Worm (Caenorhabditis elegans) whole organism, late embryonic: ENCODE measurements around the gene T13C5.10.
A peak's percentile ranks its signal among the peaks of the same experiment; 100 is the strongest.

Experiments
- C08G9.2 ChIP-seq: sonication (generic microtip); optimal IDR thresholded peaks from 2 replicates; lab custom pipeline; 2016; ENCODE audit warnings: mild to moderate bottlenecking, missing genetic modification characterization, moderate library complexity, missing compliant biosample characterization
- C38D4.7 ChIP-seq: fragments of 200-800 bp; sonication (Bioruptor generic); optimal IDR thresholded peaks from 2 replicates; lab custom pipeline; 2018; ENCODE audit warnings: mild to moderate bottlenecking, missing genetic modification characterization, moderate library complexity, missing compliant biosample characterization
- F13H6.1 ChIP-seq: sonication (generic microtip); optimal IDR thresholded peaks from 2 replicates; lab custom pipeline; 2016; ENCODE audit warnings: missing genetic modification characterization, missing compliant biosample characterization
- K02D7.2 ChIP-seq: sonication (generic microtip); optimal IDR thresholded peaks from 2 replicates; lab custom pipeline; 2017; ENCODE audit warnings: mild to moderate bottlenecking, missing genetic modification characterization, missing compliant biosample characterization
- T23F11.4 ChIP-seq: fragments of 200-800 bp; sonication (Bioruptor generic); optimal IDR thresholded peaks from 2 replicates; lab custom pipeline; 2018; ENCODE audit warnings: mild to moderate bottlenecking, missing genetic modification characterization, missing compliant biosample characterization
- ceh-2 ChIP-seq: sonication (generic microtip); optimal IDR thresholded peaks from 2 replicates; lab custom pipeline; 2016; ENCODE audit warnings: missing genotype, missing genetic modification characterization, missing compliant biosample characterization
- ceh-24 ChIP-seq: sonication (generic microtip); optimal IDR thresholded peaks from 2 replicates; lab custom pipeline; 2016; ENCODE audit warnings: mild to moderate bottlenecking, missing genetic modification characterization, missing compliant biosample characterization
- ceh-31 ChIP-seq: sonication (generic microtip); optimal IDR thresholded peaks from 2 replicates; lab custom pipeline; 2016; ENCODE audit warnings: missing genetic modification characterization, missing compliant biosample characterization
- ceh-48 ChIP-seq: sonication (generic microtip); optimal IDR thresholded peaks from 2 replicates; lab custom pipeline; 2016; ENCODE audit warnings: missing genetic modification characterization, inconsistent platforms, missing compliant biosample characterization
- ceh-6 ChIP-seq: fragments of 200-800 bp; sonication (Bioruptor generic); optimal IDR thresholded peaks from 2 replicates; lab custom pipeline; 2018; ENCODE audit warnings: mild to moderate bottlenecking, missing genetic modification characterization, missing compliant biosample characterization
- che-1 ChIP-seq: sonication (generic microtip); optimal IDR thresholded peaks from 2 replicates; lab custom pipeline; 2016; ENCODE audit warnings: mild to moderate bottlenecking, missing genetic modification characterization, missing compliant biosample characterization
- elt-4 ChIP-seq: sonication (generic microtip); optimal IDR thresholded peaks from 2 replicates; lab custom pipeline; 2016; ENCODE audit warnings: missing genetic modification characterization, missing compliant biosample characterization
- ets-4 ChIP-seq: sonication (generic microtip); optimal IDR thresholded peaks from 2 replicates; lab custom pipeline; 2016; ENCODE audit warnings: missing genetic modification characterization, missing compliant biosample characterization
- eyg-1 ChIP-seq: sonication (generic microtip); optimal IDR thresholded peaks from 2 replicates; lab custom pipeline; 2016; ENCODE audit warnings: missing genotype, missing genetic modification characterization, missing compliant biosample characterization
- fkh-6 ChIP-seq: sonication (generic microtip); optimal IDR thresholded peaks from 2 replicates; lab custom pipeline; 2016; ENCODE audit warnings: missing genetic modification characterization, missing compliant biosample characterization
- hlh-13 ChIP-seq: fragments of 200-800 bp; sonication (Bioruptor generic); optimal IDR thresholded peaks from 2 replicates; lab custom pipeline; 2018; ENCODE audit warnings: mild to moderate bottlenecking, missing genetic modification characterization, missing compliant biosample characterization
- hlh-30 ChIP-seq: sonication (generic microtip); optimal IDR thresholded peaks from 2 replicates; lab custom pipeline; 2017; ENCODE audit warnings: antibody characterized with exemption, missing genetic modification characterization, missing compliant biosample characterization; ENCODE audit not compliant: insufficient read depth
- hlh-8 ChIP-seq: sonication (generic microtip); optimal IDR thresholded peaks from 2 replicates; lab custom pipeline; 2016; ENCODE audit warnings: missing genotype, missing genetic modification characterization, missing compliant biosample characterization
- lin-11 ChIP-seq: fragments of 200-800 bp; sonication (Bioruptor generic); optimal IDR thresholded peaks from 2 replicates; lab custom pipeline; 2018; ENCODE audit warnings: mild to moderate bottlenecking, missing genetic modification characterization, missing compliant biosample characterization
- madf-2 ChIP-seq: sonication (generic microtip); optimal IDR thresholded peaks from 2 replicates; lab custom pipeline; 2017; ENCODE audit warnings: missing genetic modification characterization, missing compliant biosample characterization
- nhr-232 ChIP-seq: sonication (generic microtip); optimal IDR thresholded peaks from 2 replicates; lab custom pipeline; 2016; ENCODE audit warnings: missing genetic modification characterization, missing compliant biosample characterization
- npax-4 ChIP-seq: sonication (generic microtip); optimal IDR thresholded peaks from 2 replicates; lab custom pipeline; 2016; ENCODE audit warnings: missing genetic modification characterization, missing compliant biosample characterization
- odd-2 ChIP-seq: sonication (generic microtip); optimal IDR thresholded peaks from 2 replicates; lab custom pipeline; 2017; ENCODE audit warnings: antibody characterized with exemption, mild to moderate bottlenecking, missing genetic modification characterization, missing compliant biosample characterization
- pag-3 ChIP-seq: sonication (generic microtip); optimal IDR thresholded peaks from 2 replicates; lab custom pipeline; 2016; ENCODE audit warnings: missing compliant biosample characterization, missing genetic modification characterization, borderline replicate concordance
- pat-9 ChIP-seq: fragments of 200-800 bp; sonication (Bioruptor generic); optimal IDR thresholded peaks from 2 replicates; lab custom pipeline; 2018; ENCODE audit warnings: mild to moderate bottlenecking, missing genetic modification characterization, moderate library complexity, missing compliant biosample characterization
- pha-2 ChIP-seq: sonication (generic microtip); optimal IDR thresholded peaks from 2 replicates; lab custom pipeline; 2017; ENCODE audit warnings: mild to moderate bottlenecking, missing genetic modification characterization, missing compliant biosample characterization
- pha-4 ChIP-seq: fragments of 150-350 bp; optimal IDR thresholded peaks from 2 replicates; lab custom pipeline; 2018; ENCODE audit warnings: missing biosample characterization, missing genetic modification reagents, missing genetic modification characterization
- pqm-1 ChIP-seq: sonication (generic microtip); optimal IDR thresholded peaks from 2 replicates; lab custom pipeline; 2016; ENCODE audit warnings: missing genetic modification characterization, missing compliant biosample characterization
- sox-2 ChIP-seq: fragments of 200-800 bp; sonication (Bioruptor generic); IDR thresholded peaks from 2 replicates; pipeline ENCODE4 v1.3.6; 2022; ENCODE audit warnings: missing genetic modification reagents, missing genetic modification characterization, missing compliant biosample characterization
- tbx-7 ChIP-seq: sonication (generic microtip); optimal IDR thresholded peaks from 2 replicates; lab custom pipeline; 2016; ENCODE audit warnings: missing genotype, missing genetic modification characterization, missing compliant biosample characterization
- ttx-3 ChIP-seq: sonication (generic microtip); optimal IDR thresholded peaks from 2 replicates; lab custom pipeline; 2016; ENCODE audit warnings: missing genetic modification reagents, missing genetic modification characterization, missing compliant biosample characterization
- unc-3 ChIP-seq, 2 experiments: fragments of 200-800 bp in 1 of 2; sonication (Bioruptor generic) in 1 of 2; sonication (generic microtip) in 1 of 2; conservative IDR thresholded peaks in 1 of 2; optimal IDR thresholded peaks in 1 of 2; 2 replicates each; pipeline versions ENCODE4 v1.3.6 to Lab custom; 2016 to 2022; ENCODE audit warnings: missing compliant biosample characterization in 2 of 2, missing genetic modification characterization in 2 of 2, missing genetic modification reagents in 1 of 2
- unc-42 ChIP-seq: sonication (generic microtip); optimal IDR thresholded peaks from 2 replicates; lab custom pipeline; 2016; ENCODE audit warnings: missing genotype, missing genetic modification characterization, missing compliant biosample characterization
- zip-5 ChIP-seq: sonication (generic microtip); optimal IDR thresholded peaks from 2 replicates; lab custom pipeline; 2016; ENCODE audit warnings: missing genetic modification characterization, missing compliant biosample characterization
- ztf-16 ChIP-seq: sonication (generic microtip); optimal IDR thresholded peaks from 2 replicates; lab custom pipeline; 2017; ENCODE audit warnings: missing genetic modification characterization, missing compliant biosample characterization

Gene T13C5.10

DNA sequence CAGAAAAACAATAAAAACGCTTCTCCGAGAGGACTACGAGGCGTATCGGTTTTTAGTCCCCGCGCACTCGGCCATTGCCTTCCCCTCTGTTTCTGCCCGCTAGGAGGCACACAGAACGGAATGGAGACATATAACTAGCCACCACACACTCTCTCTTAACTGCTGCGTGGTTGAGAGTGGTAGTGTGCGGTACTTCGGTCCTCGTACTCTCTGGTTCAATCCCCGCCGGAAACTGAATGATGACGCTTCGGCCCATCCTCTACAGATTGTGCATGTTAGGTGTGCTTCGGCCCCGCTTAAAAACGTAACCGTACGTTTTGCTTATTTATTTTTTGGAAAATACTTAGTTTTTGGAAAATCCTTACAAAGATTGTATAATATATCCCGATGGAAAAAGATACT is 19.7 kb downstream of the T13C5.10 start, which contains the start of gene T13C5.6 (continued):
- TF ChIP-seq pag-3 (tag; lab: Kevin White, UChicago) (peak; percentile 96), hlh-8 (tag; lab: Kevin White, UChicago) (peak; percentile 97), ets-4 (tag; lab: Kevin White, UChicago) (peak; percentile 96), unc-3 (GFP tag; conservative IDR thresholded peaks at IDR 0.05; lab: Robert Waterston, UW) (peak; percentile 98), unc-3 (tag; optimal IDR thresholded peaks at IDR 0.05; lab: Kevin White, UChicago) (peak; percentile 95), nhr-232 (tag; lab: Kevin White, UChicago) (peak; percentile 96), T23F11.4 (GFP tag; lab: Kevin White, UChicago) (peak; percentile 97), pha-2 (tag; lab: Kevin White, UChicago) (peak; percentile 95), pat-9 (tag; lab: Kevin White, UChicago) (peak; percentile 98), che-1 (tag; lab: Kevin White, UChicago) (peak; percentile 95), ceh-24 (tag; lab: Kevin White, UChicago) (peak; percentile 96), hlh-30 (tag; lab: Kevin White, UChicago) (peak; percentile 62), ztf-16 (peak; percentile 98), ceh-31 (tag; lab: Kevin White, UChicago) (peak; percentile 97), eyg-1 (tag; lab: Kevin White, UChicago) (peak; percentile 97), C08G9.2 (tag; lab: Kevin White, UChicago) (peak; percentile 95), sox-2 (GFP tag; lab: Robert Waterston, UW) (peak; percentile 96), madf-2 (tag; lab: Kevin White, UChicago) (peak; percentile 95), pha-4 (tag; lab: Kevin White, UChicago) (no peak), tbx-7 (tag; lab: Kevin White, UChicago) (peak; percentile 89), ceh-48 (tag; lab: Kevin White, UChicago) (peak; percentile 93), ceh-6 (GFP tag; lab: Kevin White, UChicago) (peak; percentile 98), zip-5 (tag; lab: Kevin White, UChicago) (peak; percentile 91), C38D4.7 (peak; percentile 94), npax-4 (tag; lab: Kevin White, UChicago) (peak; percentile 94), hlh-13 (GFP tag; lab: Kevin White, UChicago) (peak; percentile 96), ceh-2 (tag; lab: Kevin White, UChicago) (peak; percentile 98), odd-2 (peak; percentile 74), pqm-1 (tag; lab: Kevin White, UChicago) (peak; percentile 92), elt-4 (tag; lab: Kevin White, UChicago) (peak; percentile 95), lin-11 (tag; lab: Kevin White, UChicago) (peak; percentile 92), ttx-3 (tag; lab: Kevin White, UChicago) (peak; percentile 95), K02D7.2 (tag; lab: Kevin White, UChicago) (peak; percentile 93), unc-42 (tag; lab: Kevin White, UChicago) (peak; percentile 97), F13H6.1 (tag; lab: Kevin White, UChicago) (peak; percentile 96)

DNA sequence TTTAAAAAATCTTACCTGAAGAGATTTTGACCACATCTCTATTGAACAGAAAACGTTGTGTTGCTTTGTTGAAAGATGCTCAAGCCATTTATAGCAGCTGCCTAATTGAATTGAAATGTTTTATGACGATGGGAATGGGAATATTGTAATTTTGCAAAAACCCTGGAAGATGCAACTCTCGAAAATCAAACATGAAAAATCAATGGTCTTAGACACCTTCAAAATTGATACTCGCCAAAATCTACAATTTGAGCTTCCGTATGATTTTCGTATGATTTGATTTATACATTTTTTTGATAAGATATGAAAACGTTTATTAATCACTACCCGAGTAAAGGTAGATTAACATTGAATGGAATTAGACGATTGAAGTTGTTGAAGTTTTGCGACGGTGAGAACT is 20.5 kb downstream of the T13C5.10 start, which contains the start of gene C14F11.7:
TSS of gene C14F11.7 (minus strand) at position 101 of the 400 bp plus-strand sequence.
- no peak for TF ChIP-seq pha-4 (tag; lab: Kevin White, UChicago)
- TF ChIP-seq nhr-232 (tag; lab: Kevin White, UChicago), result no peak
- no peak for TF ChIP-seq hlh-30 (tag; lab: Kevin White, UChicago)
- TF ChIP-seq, all 69 proteins: peak for 0

DNA sequence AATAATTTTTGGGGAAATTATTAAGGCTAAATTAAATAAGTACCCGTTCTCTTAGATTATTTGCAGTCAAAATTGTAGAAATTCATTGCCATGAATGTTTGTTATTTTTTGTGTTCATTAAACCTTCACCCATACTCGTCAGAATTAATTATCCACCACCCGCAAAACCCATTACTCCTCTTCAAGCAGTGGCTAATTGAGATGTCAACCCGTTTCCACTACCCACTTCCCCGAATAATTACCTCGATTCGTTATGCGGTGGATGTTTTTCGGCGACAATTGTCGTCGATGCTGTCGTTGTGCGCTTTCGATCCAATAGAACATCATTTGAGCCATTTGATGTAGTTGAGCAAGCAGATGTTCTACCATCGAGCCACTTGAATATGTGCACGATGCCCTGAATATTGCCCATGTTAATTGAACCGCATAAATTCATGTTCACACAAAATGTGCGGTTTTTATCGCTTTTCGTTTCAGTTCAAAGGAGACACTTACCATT is 23.4 kb downstream of the T13C5.10 start:
- peak; percentile 33 for TF ChIP-seq ceh-31 (tag; lab: Kevin White, UChicago)
- TF ChIP-seq ttx-3 (tag; lab: Kevin White, UChicago), result no peak
- no peak for TF ChIP-seq odd-2
- peak; percentile 77 for TF ChIP-seq unc-42 (tag; lab: Kevin White, UChicago)
- TF ChIP-seq fkh-6, result no peak
